Fruit fly (Drosophila melanogaster): ENCODE data around the gene rdx.

Gene rdx

DNA sequence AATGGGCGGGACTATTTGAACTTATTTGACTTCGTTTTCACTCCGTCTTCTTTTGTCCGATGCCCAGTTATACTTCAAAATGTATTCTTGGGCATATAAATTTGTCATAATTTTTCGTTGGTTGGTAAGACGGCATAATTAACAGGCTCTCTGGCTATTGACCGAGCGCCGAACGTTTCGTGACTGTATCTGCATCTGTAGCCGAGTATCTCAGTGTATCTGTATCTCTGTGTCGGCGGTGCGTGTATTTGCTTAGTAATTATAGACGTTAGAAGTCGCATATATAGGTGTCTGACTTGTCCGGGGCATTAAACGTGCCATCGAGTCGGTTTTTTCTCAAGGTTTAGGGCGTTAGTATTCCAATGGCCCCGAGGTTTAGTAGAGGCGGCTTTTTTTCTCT is 26.7 kb downstream of the rdx start (continued):
- TF ChIP-seq sim (GFP tag; IDR thresholded peaks at IDR 0.05), result no peak
- TF ChIP-seq Hand (GFP tag; optimal IDR thresholded peaks at IDR 0.05), result no peak
- TF ChIP-seq B-H2 (GFP tag; optimal IDR thresholded peaks at IDR 0.05), result no peak
- no peak for TF ChIP-seq Sin3A (optimal IDR thresholded peaks at IDR 0.05)
- no peak for TF ChIP-seq rib (GFP tag; IDR thresholded peaks at IDR 0.05)
- TF ChIP-seq Oaz (GFP tag; IDR thresholded peaks at IDR 0.05), result no peak
- no peak for TF ChIP-seq CG8944 (GFP tag; optimal IDR thresholded peaks at IDR 0.05)
- TF ChIP-seq CG10543 (GFP tag; optimal IDR thresholded peaks at IDR 0.05), result peak; percentile 44
- no peak for TF ChIP-seq CG2116 (GFP tag; optimal IDR thresholded peaks at IDR 0.05)
- TF ChIP-seq grau (tag; optimal IDR thresholded peaks at IDR 0.05), result no peak

DNA sequence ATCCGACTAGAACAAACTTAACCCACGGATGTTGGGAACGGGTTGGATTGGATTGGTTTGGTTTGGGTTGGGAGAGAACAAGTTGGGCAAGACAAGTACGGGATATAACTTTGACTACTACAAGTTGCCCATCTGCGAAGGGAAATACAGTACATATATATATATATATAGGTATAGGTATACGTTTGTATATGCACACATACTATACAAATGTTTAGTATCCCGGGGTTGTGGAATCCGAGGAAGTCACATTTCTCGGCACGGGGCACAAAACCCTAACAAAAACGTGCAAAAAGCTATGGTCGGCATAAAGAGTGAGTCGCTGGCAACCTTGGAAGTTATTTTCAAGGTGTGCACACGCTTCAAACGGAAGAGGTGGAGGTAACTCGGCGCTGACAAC is 28.0 kb downstream of the rdx start:
- peak; percentile 95 for TF ChIP-seq CG13894 (tag; optimal IDR thresholded peaks at IDR 0.05)
- TF ChIP-seq cwo (GFP tag; optimal IDR thresholded peaks at IDR 0.05), result peak; percentile 33
- TF ChIP-seq chm (GFP tag; IDR thresholded peaks at IDR 0.05), result no peak
- peak; percentile 78; the same call in 1 of the 4 replicates for TF ChIP-seq chinmo (GFP tag; IDR thresholded peaks at IDR 0.05; ENCODE audit: partially characterized antibody)
- TF ChIP-seq CG10959 (GFP tag; IDR thresholded peaks at IDR 0.05), result no peak
- peak; percentile 9 for TF ChIP-seq CG10209 (GFP tag; optimal IDR thresholded peaks at IDR 0.05)
- TF ChIP-seq CG12769 (tag; optimal IDR thresholded peaks at IDR 0.05), result peak; percentile 6
- peak; percentile 57; the same call in 1 of the 2 replicates for TF ChIP-seq rib (GFP tag; IDR thresholded peaks at IDR 0.05)
- peak; percentile 20 for TF ChIP-seq Hmr (GFP tag; optimal IDR thresholded peaks at IDR 0.05)
- no peak for TF ChIP-seq Fer1 (GFP tag; optimal IDR thresholded peaks at IDR 0.05)
- TF ChIP-seq Med (GFP tag), result peak; percentile 43
- TF ChIP-seq ftz-f1 (GFP tag; optimal IDR thresholded peaks at IDR 0.05), result peak; percentile 7
- TF ChIP-seq sd (tag; optimal IDR thresholded peaks at IDR 0.05), result peak; percentile 44

DNA sequence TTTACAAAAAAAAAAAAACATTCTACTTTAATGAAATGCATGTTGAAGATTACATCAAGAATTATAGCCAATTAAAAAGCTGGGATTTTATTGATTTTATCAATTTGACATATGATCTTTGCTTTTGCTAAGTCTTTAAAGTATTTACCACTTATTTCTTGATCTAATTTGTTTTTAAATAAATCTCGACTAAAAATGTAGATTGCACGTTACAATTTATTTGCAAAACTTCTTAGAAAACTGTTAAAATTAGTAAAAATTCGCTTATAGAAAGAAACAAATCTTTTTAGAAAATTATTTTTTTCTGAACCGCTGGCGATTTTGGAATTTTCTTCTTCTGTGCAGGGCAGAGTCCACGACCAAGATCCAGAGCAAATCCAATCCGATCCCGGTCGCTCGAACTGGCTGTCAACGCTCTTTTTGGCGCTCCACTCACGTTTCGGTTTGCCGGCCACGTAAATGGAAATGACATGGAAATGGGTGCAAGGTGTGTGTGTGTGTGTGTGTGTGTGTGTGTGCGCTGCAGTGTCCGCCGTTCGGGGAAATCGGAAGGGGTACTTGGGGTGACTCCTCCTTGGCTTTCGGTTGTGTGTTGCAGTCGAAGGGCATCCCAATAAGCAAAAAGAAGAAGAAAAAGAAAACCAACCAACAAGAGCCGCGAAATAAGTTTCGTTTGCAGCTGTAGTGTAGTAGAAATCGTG is 29.6 kb downstream of the rdx start:
- TF ChIP-seq CG18764 (GFP tag; optimal IDR thresholded peaks at IDR 0.05) (peak; percentile 10), CG18262 (tag; optimal IDR thresholded peaks at IDR 0.05) (peak; percentile 28), CG2712 (tag; optimal IDR thresholded peaks at IDR 0.05) (peak; percentile 10), Sox102F (GFP tag; optimal IDR thresholded peaks at IDR 0.05) (peak; percentile 57), CG4707 (GFP tag; optimal IDR thresholded peaks at IDR 0.05) (no peak), NK7.1 (GFP tag; optimal IDR thresholded peaks at IDR 0.05) (no peak), Xbp1 (GFP tag; optimal IDR thresholded peaks at IDR 0.05) (no peak), yki (optimal IDR thresholded peaks at IDR 0.05) (no peak), D (optimal IDR thresholded peaks at IDR 0.05) (no peak), D (GFP tag; optimal IDR thresholded peaks at IDR 0.05) (peak; percentile 2), CG4360 (GFP tag; IDR thresholded peaks at IDR 0.05) (no peak), sisA (GFP tag; IDR thresholded peaks at IDR 0.05) (no peak), stwl (tag; optimal IDR thresholded peaks at IDR 0.05) (no peak), Blimp-1 (GFP tag; optimal IDR thresholded peaks at IDR 0.05) (peak; percentile 34), CG17328 (GFP tag; IDR thresholded peaks at IDR 0.05) (0 out of 2 replicates have a peak, but pooled peaks have one; percentile 43), Med (GFP tag) (peak; percentile 6), Ada2b (GFP tag; IDR thresholded peaks at IDR 0.05) (0 out of 2 replicates have a peak, but pooled peaks have one; percentile 7), kni (GFP tag; optimal IDR thresholded peaks at IDR 0.05) (peak; percentile 39), CG11456 (GFP tag; IDR thresholded peaks at IDR 0.05) (no peak), pan (optimal IDR thresholded peaks at IDR 0.05) (no peak), pan (GFP tag; optimal IDR thresholded peaks at IDR 0.05 in 1 of 2, IDR thresholded peaks at IDR 0.05 in 1 of 2) (peak in 1 of 2 experiments; percentile 38), CG10654 (GFP tag; optimal IDR thresholded peaks at IDR 0.05) (peak; percentile 23), oc (tag; optimal IDR thresholded peaks at IDR 0.05) (no peak), pros (GFP tag; optimal IDR thresholded peaks at IDR 0.05) (no peak), CG7839 (tag; optimal IDR thresholded peaks at IDR 0.05) (no peak), CG10147 (GFP tag; optimal IDR thresholded peaks at IDR 0.05) (no peak), CG14710 (tag; optimal IDR thresholded peaks at IDR 0.05) (peak; percentile 17)

Data from whole organism, embryonic.